Worm (Caenorhabditis elegans): Measurements from ENCODE around the gene cyp-37A1.

DNA sequence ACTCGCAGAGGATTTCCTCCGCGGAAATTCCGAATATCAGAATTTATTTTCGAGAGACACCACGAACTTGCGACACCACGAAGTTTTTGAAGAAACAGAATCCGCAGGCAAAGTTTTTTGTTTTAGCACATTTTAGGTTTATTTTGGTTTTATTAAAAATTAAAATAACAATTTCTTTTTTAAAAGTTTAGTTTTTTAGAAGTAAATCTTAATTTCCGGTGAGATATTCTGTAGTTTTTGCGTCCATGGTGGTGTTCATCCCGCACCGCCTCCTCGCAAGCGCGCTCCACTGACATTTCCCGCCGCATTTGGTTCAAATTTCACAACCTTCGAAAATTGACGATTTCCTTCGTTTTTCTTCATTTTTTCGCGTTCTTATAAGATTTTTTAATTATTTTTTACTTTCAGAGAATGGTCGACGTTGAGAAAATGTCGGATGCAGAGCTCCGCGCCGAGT lies 46.3 kb upstream of the cyp-37A1 start, which contains the start of gene lem-2:
- TF ChIP-seq cog-1 (tag; optimal IDR thresholded peaks at IDR 0.05) (peak; percentile 94), tab-1 (GFP tag; IDR thresholded peaks at IDR 0.05) (no peak), ztf-29 (GFP tag; IDR thresholded peaks at IDR 0.05) (no peak), ztf-23 (GFP tag; IDR thresholded peaks at IDR 0.05) (peak; percentile 84), ref-1 (GFP tag; conservative IDR thresholded peaks at IDR 0.05) (no peak), T22C8.4 (GFP tag; IDR thresholded peaks at IDR 0.05) (no peak; the same call in 1 of the 2 replicates), flt-1 (GFP tag; IDR thresholded peaks at IDR 0.05) (peak; percentile 70)

Data from whole organism, midembryonic.